2 fruit fly cellular contexts compared by ENCODE assay signal in genomic region chrX:10847447-10847846, dm6.
A peak's percentile ranks its signal among the peaks of the same experiment; 100 is the strongest.
TF ChIP-seq lines count a peak whose summit lies in the region.

No protein-coding gene starts in this region.

- TF ChIP-seq CTCF in whole organism, embryonic (GFP tag; optimal IDR thresholded peaks at IDR 0.05; lab: Kevin White, UChicago) = no peak

TF ChIP-seq in whole organism, embryonic, 481 proteins besides CTCF, POLR2A, EP300 and RAD21:
- TF ChIP-seq CG8765 (GFP tag; IDR thresholded peaks at IDR 0.05; lab: Robert Waterston, UW) = no peak
- TF ChIP-seq MESR4 (GFP tag; optimal IDR thresholded peaks at IDR 0.05; lab: Kevin White, UChicago) = peak; percentile 7
- peak in 1 of 2 experiments; percentile 35 for TF ChIP-seq Hr78 (GFP tag; optimal IDR thresholded peaks at IDR 0.05; lab: Kevin White, UChicago)
- TF ChIP-seq ERR (GFP tag; optimal IDR thresholded peaks at IDR 0.05; lab: Kevin White, UChicago) = peak; percentile 8

TF ChIP-seq in whole organism, prepupa, 60 proteins besides CTCF, POLR2A, EP300 and RAD21:
- TF ChIP-seq esn (GFP tag; optimal IDR thresholded peaks at IDR 0.05; lab: Kevin White, UChicago) (no peak), achi (GFP tag; optimal IDR thresholded peaks at IDR 0.05; lab: Kevin White, UChicago) (no peak), svp (GFP tag; lab: Kevin White, UChicago) (peak; percentile 94), Eip78C (GFP tag; lab: Kevin White, UChicago) (peak; percentile 24)
